Worm (Caenorhabditis elegans) whole organism, young adult: ENCODE results near the gene srw-73.

ENCODE experiments used
- K11D2.4 ChIP-seq: fragments of 200-800 bp; sonication (Bioruptor generic); IDR thresholded peaks from 2 replicates; pipeline ENCODE4 v1.3.6; 2022; ENCODE audit warnings: missing genetic modification reagents, missing genetic modification characterization, missing compliant biosample characterization
- attf-3 ChIP-seq: fragments of 200-800 bp; sonication (Bioruptor generic); conservative IDR thresholded peaks from 2 replicates; pipeline ENCODE4 v1.3.6; 2022; ENCODE audit warnings: missing genetic modification reagents, missing genetic modification characterization, missing compliant biosample characterization
- attf-6 ChIP-seq: fragments of 200-800 bp; sonication (Bioruptor generic); IDR thresholded peaks from 2 replicates; pipeline ENCODE4 v1.3.6; 2022; ENCODE audit warnings: missing genetic modification reagents, missing genetic modification characterization, missing compliant biosample characterization
- die-1 ChIP-seq: sonication (generic microtip); optimal IDR thresholded peaks from 2 replicates; lab custom pipeline; 2016; ENCODE audit warnings: missing genotype, mild to moderate bottlenecking, missing genetic modification characterization, missing compliant biosample characterization
- mes-4 ChIP-seq: sonication (generic microtip); optimal IDR thresholded peaks from 2 replicates; lab custom pipeline; 2016; ENCODE audit warnings: missing genotype, missing genetic modification characterization, missing compliant biosample characterization
- pha-4 ChIP-seq: fragments of 150-350 bp; sonication (generic microtip); optimal IDR thresholded peaks from 2 replicates; lab custom pipeline; 2014; ENCODE audit warnings: missing biosample characterization, missing genetic modification reagents, missing genetic modification characterization
- snpc-4 ChIP-seq, 5 experiments: fragments of 150-350 bp in 1 of 5; sonication (generic microtip) in 4 of 5; optimal IDR thresholded peaks; 2 replicates each; lab custom pipeline; 2014 to 2018; ENCODE audit warnings: missing genetic modification characterization in 5 of 5, missing biosample characterization in 3 of 5, antibody characterized with exemption in 2 of 5, mild to moderate bottlenecking in 2 of 5, missing compliant biosample characterization in 2 of 5, missing genotype in 2 of 5, moderate library complexity in 2 of 5, missing genetic modification reagents in 1 of 5

ce11 chrV:16581061-16581460 is 7.3 kb downstream of the srw-73 start:
- TF ChIP-seq attf-6 (GFP tag; lab: Robert Waterston, UW) (no peak), snpc-4 (GFP tag; optimal IDR thresholded peaks at IDR 0.05; lab: Kevin White, UChicago) (no peak), snpc-4 (tag; optimal IDR thresholded peaks at IDR 0.05; lab: Kevin White, UChicago) (no peak), K11D2.4 (GFP tag; lab: Robert Waterston, UW) (no peak), die-1 (tag; lab: Kevin White, UChicago) (no peak), pha-4 (no peak), attf-3 (GFP tag; lab: Robert Waterston, UW) (no peak), mes-4 (tag; lab: Kevin White, UChicago) (no peak)
